Worm (Caenorhabditis elegans): ENCODE results near the gene cdh-12.
A peak's percentile ranks its signal among the peaks of the same experiment; 100 is the strongest.

cdh-12 gene

ce11 chrIII:1218998-1219397 is 67.2 kb downstream of the cdh-12 start:
- TF ChIP-seq sox-4 (tag; optimal IDR thresholded peaks at IDR 0.05), result no peak
- TF ChIP-seq xbp-1 (tag; optimal IDR thresholded peaks at IDR 0.05), result no peak
- no peak for TF ChIP-seq efl-1 (optimal IDR thresholded peaks at IDR 0.05)
- peak in 1 of 2 experiments; percentile 3 for TF ChIP-seq efl-1 (GFP tag; optimal IDR thresholded peaks at IDR 0.05 in 1 of 2)

ce11 chrIII:1220012-1220411 is 68.2 kb downstream of the cdh-12 start:
- no peak for TF ChIP-seq C16A3.4 (tag; optimal IDR thresholded peaks at IDR 0.05)
- TF ChIP-seq elt-2 (tag; optimal IDR thresholded peaks at IDR 0.05), result peak; percentile 61
- peak; percentile 30 for TF ChIP-seq lin-14 (GFP tag; optimal IDR thresholded peaks at IDR 0.05)
- TF ChIP-seq efl-1 (optimal IDR thresholded peaks at IDR 0.05), result no peak
- peak in 1 of 2 experiments; percentile 83 for TF ChIP-seq efl-1 (GFP tag; optimal IDR thresholded peaks at IDR 0.05 in 1 of 2)

DNA sequence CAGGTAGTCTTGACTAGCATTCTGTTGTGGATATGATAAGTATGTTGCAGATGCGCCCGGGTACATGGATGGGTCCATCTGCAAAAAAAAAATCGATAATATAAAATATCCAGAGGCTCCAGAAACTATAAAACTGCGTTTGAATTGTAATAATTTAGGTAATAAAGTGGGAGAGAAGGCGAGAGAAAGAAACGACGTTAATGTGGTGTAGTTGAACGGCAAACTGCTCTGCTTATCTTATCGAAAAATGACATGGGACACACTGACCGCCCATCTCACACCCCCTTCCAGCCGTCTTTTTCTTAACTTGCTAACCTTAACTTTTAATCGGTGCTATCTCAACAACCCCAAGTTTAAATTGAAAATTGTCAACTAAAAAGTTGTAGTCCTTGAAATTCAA is 70.2 kb downstream of the cdh-12 start:
- TF ChIP-seq unc-86 (tag; optimal IDR thresholded peaks at IDR 0.05) (no peak), swsn-7 (tag; optimal IDR thresholded peaks at IDR 0.05) (no peak), nhr-12 (tag; optimal IDR thresholded peaks at IDR 0.05) (no peak), tbx-2 (tag; optimal IDR thresholded peaks at IDR 0.05) (no peak), elt-2 (tag; optimal IDR thresholded peaks at IDR 0.05) (peak; percentile 15), F16B12.6 (tag; optimal IDR thresholded peaks at IDR 0.05) (no peak), nhr-76 (tag; optimal IDR thresholded peaks at IDR 0.05) (no peak), fkh-4 (tag; optimal IDR thresholded peaks at IDR 0.05; ENCODE audit: borderline replicate concordance) (no peak)

- TF ChIP-seq lin-14 (GFP tag; optimal IDR thresholded peaks at IDR 0.05) (peak; percentile 27), jun-1 (tag; optimal IDR thresholded peaks at IDR 0.05) (peak; percentile 16), fos-1 (tag; optimal IDR thresholded peaks at IDR 0.05) (no peak), nhr-77 (tag; optimal IDR thresholded peaks at IDR 0.05) (peak; percentile 6), mdl-1 (tag; optimal IDR thresholded peaks at IDR 0.05) (peak in 1 of 2 experiments; percentile 46), lsy-2 (tag; optimal IDR thresholded peaks at IDR 0.05) (peak in 1 of 2 experiments; percentile 18), dsc-1 (tag; optimal IDR thresholded peaks at IDR 0.05) (no peak), mef-2 (tag; optimal IDR thresholded peaks at IDR 0.05) (no peak), nhr-71 (tag; optimal IDR thresholded peaks at IDR 0.05) (peak; percentile 28), nhr-20 (tag; optimal IDR thresholded peaks at IDR 0.05) (peak; percentile 21), lir-3 (tag; optimal IDR thresholded peaks at IDR 0.05; ENCODE audit: poor library complexity) (no peak), lin-13 (GFP tag; optimal IDR thresholded peaks at IDR 0.05) (peak; percentile 10), efl-3 (GFP tag; optimal IDR thresholded peaks at IDR 0.05) (no peak), lin-35 (GFP tag; optimal IDR thresholded peaks at IDR 0.05) (peak in 1 of 2 experiments; percentile 16), elt-2 (tag; optimal IDR thresholded peaks at IDR 0.05) (peak; percentile 24)
Measured at ce11 chrIII:1223319-1224093, 71.7 kb downstream of the cdh-12 start.

ce11 chrIII:1225116-1225515 is 73.3 kb downstream of the cdh-12 start:
- TF ChIP-seq nhr-47 (tag; optimal IDR thresholded peaks at IDR 0.05) (no peak), pax-3 (tag; optimal IDR thresholded peaks at IDR 0.05) (no peak), elt-2 (tag; optimal IDR thresholded peaks at IDR 0.05) (peak; percentile 69), ceh-82 (tag; optimal IDR thresholded peaks at IDR 0.05) (no peak)

DNA sequence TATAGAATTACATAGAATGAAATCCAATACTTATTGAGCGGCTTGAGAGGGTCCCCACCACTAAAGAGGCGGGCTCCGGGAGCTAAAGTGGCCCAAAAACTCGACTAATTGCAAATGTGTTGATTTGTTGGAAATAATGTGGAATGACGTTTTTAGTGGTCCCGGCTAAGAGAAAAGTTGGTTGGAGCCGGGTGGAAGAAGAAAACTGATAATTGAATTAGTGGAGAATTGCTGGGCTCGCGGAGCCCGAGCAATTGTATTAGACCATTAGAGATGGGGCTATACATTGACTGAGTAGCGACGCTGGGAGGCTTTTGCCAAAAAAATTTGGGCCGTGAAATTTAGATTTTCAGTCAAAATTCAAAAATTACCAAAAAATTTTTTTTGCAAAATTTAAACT is 73.8 kb downstream of the cdh-12 start:
- no peak for TF ChIP-seq nhr-47 (tag; optimal IDR thresholded peaks at IDR 0.05)
- peak; percentile 76 for TF ChIP-seq ceh-8 (GFP tag; optimal IDR thresholded peaks at IDR 0.05)
- peak; percentile 47 for TF ChIP-seq lin-14 (GFP tag; optimal IDR thresholded peaks at IDR 0.05)
- no peak for TF ChIP-seq lin-13 (GFP tag; optimal IDR thresholded peaks at IDR 0.05)
- no peak for TF ChIP-seq efl-1 (optimal IDR thresholded peaks at IDR 0.05)
- peak in 1 of 2 experiments; percentile 42 for TF ChIP-seq efl-1 (GFP tag; optimal IDR thresholded peaks at IDR 0.05 in 1 of 2)
